Worm (Caenorhabditis elegans) whole organism, mixed stage, embryonic: Measurements from ENCODE around the gene M199.135.

Experiments used
- blmp-1 ChIP-seq: fragments of 150-350 bp; optimal IDR thresholded peaks from 2 replicates; lab custom pipeline; 2014; ENCODE audit warnings: missing biosample characterization, missing genetic modification characterization
- ceh-39 ChIP-seq: fragments of 150-350 bp; optimal IDR thresholded peaks from 2 replicates; lab custom pipeline; 2014; ENCODE audit warnings: missing biosample characterization, missing genetic modification characterization
- ces-1 ChIP-seq: fragments of 150-350 bp; optimal IDR thresholded peaks from 2 replicates; lab custom pipeline; 2014; ENCODE audit warnings: missing biosample characterization, missing genetic modification reagents, missing genetic modification characterization
- lin-13 ChIP-seq: fragments of 150-350 bp; optimal IDR thresholded peaks from 2 replicates; lab custom pipeline; 2014; ENCODE audit warnings: missing biosample characterization, missing genetic modification characterization
- mls-2 ChIP-seq: sonication (generic microtip); optimal IDR thresholded peaks from 2 replicates; lab custom pipeline; 2016; ENCODE audit warnings: mild to moderate bottlenecking, missing genetic modification characterization, moderate library complexity, missing compliant biosample characterization
- nhr-12 ChIP-seq: fragments of 150-350 bp; optimal IDR thresholded peaks from 2 replicates; lab custom pipeline; 2014; ENCODE audit warnings: missing biosample characterization, missing genetic modification characterization
- nhr-237 ChIP-seq: fragments of 150-350 bp; optimal IDR thresholded peaks from 2 replicates; lab custom pipeline; 2014; ENCODE audit warnings: missing biosample characterization, missing genetic modification characterization
- nhr-76 ChIP-seq: sonication (generic microtip); optimal IDR thresholded peaks from 2 replicates; lab custom pipeline; 2017; ENCODE audit warnings: missing biosample characterization, missing genetic modification characterization
- sem-2 ChIP-seq: fragments of 200-800 bp; sonication (Bioruptor generic); optimal IDR thresholded peaks from 2 replicates; lab custom pipeline; 2018; ENCODE audit warnings: mild to moderate bottlenecking, missing genetic modification characterization, missing compliant biosample characterization
- snpc-4 ChIP-seq: fragments of 150-350 bp; optimal IDR thresholded peaks from 2 replicates; lab custom pipeline; 2014; ENCODE audit warnings: missing biosample characterization, missing genetic modification characterization
- unc-62 ChIP-seq: fragments of 150-350 bp; optimal IDR thresholded peaks from 2 replicates; lab custom pipeline; 2014; ENCODE audit warnings: missing biosample characterization, missing genetic modification reagents, missing genetic modification characterization

DNA sequence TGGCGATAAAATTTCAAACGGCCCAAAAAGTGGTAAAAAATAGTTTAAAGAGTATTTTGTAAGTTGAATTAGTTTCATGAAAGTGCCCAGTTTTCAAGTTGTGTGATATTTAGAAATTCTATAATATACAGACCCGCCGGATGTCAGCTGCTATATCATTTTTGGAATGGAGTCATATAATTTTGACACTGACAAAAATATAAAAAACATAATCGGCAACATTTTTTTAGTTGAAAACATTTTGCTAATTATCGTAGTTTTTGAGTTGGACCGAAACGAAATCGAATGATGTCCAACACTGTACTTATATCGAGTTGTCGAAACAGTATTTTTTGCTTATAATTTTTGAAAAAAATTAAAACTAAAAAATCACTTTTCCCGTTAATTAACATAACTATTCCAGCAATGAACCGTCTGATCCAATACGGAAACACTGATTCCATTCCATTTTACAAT lies 11.2 kb upstream of the M199.135 start, which contains the start of gene srt-44:
- TF ChIP-seq sem-2 (no peak), snpc-4 (tag; lab: Kevin White, UChicago) (no peak), nhr-237 (tag; lab: Kevin White, UChicago) (no peak), ceh-39 (tag; lab: Kevin White, UChicago) (no peak), unc-62 (no peak), ces-1 (no peak), mls-2 (tag; lab: Kevin White, UChicago) (no peak), lin-13 (no peak), nhr-76 (tag; lab: Kevin White, UChicago) (no peak), nhr-12 (tag; lab: Kevin White, UChicago) (no peak), blmp-1 (tag; lab: Kevin White, UChicago) (no peak)
